Fruit fly (Drosophila melanogaster) whole organism, embryonic: ENCODE data around the gene Taf10.

Source experiments
- Bdp1 ChIP-seq: fragments of 200-800 bp; sonication (Bioruptor generic); optimal IDR thresholded peaks from 3 replicates; lab custom pipeline; 2016; ENCODE audit warnings: missing biosample characterization, missing genetic modification characterization
- CG10274 ChIP-seq: fragments of 200-800 bp; sonication (Bioruptor generic); optimal IDR thresholded peaks from 3 replicates; lab custom pipeline; 2017; ENCODE audit warnings: missing biosample characterization, mild to moderate bottlenecking, missing genetic modification characterization
- CG11247 ChIP-seq: fragments of 200-800 bp; sonication (Bioruptor generic); IDR thresholded peaks from 2 replicates; pipeline ENCODE4 v1.3.6; 2022; ENCODE audit warnings: missing biosample characterization, missing genetic modification characterization
- CG11456 ChIP-seq: fragments of 200-800 bp; sonication (Bioruptor generic); IDR thresholded peaks from 3 replicates; pipeline ENCODE4 v1.3.6; 2022; ENCODE audit warnings: missing biosample characterization, missing genetic modification characterization
- CG13287 ChIP-seq: fragments of 200-800 bp; sonication (Bioruptor generic); IDR thresholded peaks from 2 replicates; pipeline ENCODE4 v1.3.6; 2022; ENCODE audit warnings: missing biosample characterization, missing genetic modification characterization; ENCODE audit not compliant: partially characterized antibody
- CG14050 ChIP-seq: fragments of 200-800 bp; sonication (Bioruptor generic); IDR thresholded peaks from 3 replicates; pipeline ENCODE4 v1.3.6; 2022; ENCODE audit warnings: missing biosample characterization, missing genetic modification characterization
- CG14667 ChIP-seq: fragments of 200-800 bp; sonication (Bioruptor generic); IDR thresholded peaks from 2 replicates; pipeline ENCODE4 v1.3.6; 2022; ENCODE audit warnings: missing biosample characterization, missing genetic modification characterization
- CG15073 ChIP-seq: fragments of 200-800 bp; sonication (Bioruptor generic); optimal IDR thresholded peaks from 2 replicates; lab custom pipeline; 2016; ENCODE audit warnings: missing biosample characterization, missing genetic modification characterization
- CG17359 ChIP-seq: fragments of 200-800 bp; sonication (Bioruptor generic); optimal IDR thresholded peaks from 3 replicates; lab custom pipeline; 2018; ENCODE audit warnings: missing biosample characterization, mild to moderate bottlenecking, missing genetic modification characterization, moderate library complexity
- CG1832 ChIP-seq: fragments of 200-800 bp; sonication (Bioruptor generic); optimal IDR thresholded peaks from 2 replicates; lab custom pipeline; 2017; ENCODE audit warnings: missing biosample characterization, mild to moderate bottlenecking, missing genetic modification characterization, inconsistent platforms
- CG18764 ChIP-seq: fragments of 200-800 bp; sonication (Bioruptor generic); optimal IDR thresholded peaks from 3 replicates; lab custom pipeline; 2016; ENCODE audit warnings: missing biosample characterization, missing genetic modification characterization
- CG2116 ChIP-seq: fragments of 200-800 bp; sonication (Bioruptor generic); optimal IDR thresholded peaks from 3 replicates; lab custom pipeline; 2018; ENCODE audit warnings: missing biosample characterization, mild to moderate bottlenecking, missing genetic modification characterization
- CG34376 ChIP-seq: fragments of 200-800 bp; sonication (Bioruptor generic); optimal IDR thresholded peaks from 2 replicates; lab custom pipeline; 2018; ENCODE audit warnings: missing biosample characterization, mild to moderate bottlenecking, missing genetic modification characterization
- CG4854 ChIP-seq: fragments of 200-800 bp; sonication (Bioruptor generic); optimal IDR thresholded peaks from 2 replicates; lab custom pipeline; 2016; ENCODE audit warnings: missing biosample characterization, missing genetic modification characterization, inconsistent platforms
- CG5180 ChIP-seq: fragments of 200-800 bp; sonication (Bioruptor generic); optimal IDR thresholded peaks from 3 replicates; lab custom pipeline; 2017; ENCODE audit warnings: missing biosample characterization, missing genetic modification characterization, mild to moderate bottlenecking, moderate library complexity, missing genetic modification reagents
- CG6175 ChIP-seq: fragments of 200-800 bp; sonication (Bioruptor generic); IDR thresholded peaks from 3 replicates; pipeline ENCODE4 v1.3.6; 2022; ENCODE audit warnings: missing biosample characterization, missing genetic modification characterization
- CG6654 ChIP-seq: fragments of 200-800 bp; sonication (Bioruptor generic); optimal IDR thresholded peaks from 2 replicates; lab custom pipeline; 2017; ENCODE audit warnings: missing biosample characterization, mild to moderate bottlenecking, missing genetic modification characterization
- CG6791 ChIP-seq: fragments of 200-800 bp; sonication (Bioruptor generic); IDR thresholded peaks from 3 replicates; pipeline ENCODE4 v1.3.6; 2022; ENCODE audit warnings: missing biosample characterization, missing genetic modification characterization; ENCODE audit not compliant: partially characterized antibody
- CG7987 ChIP-seq: fragments of 200-800 bp; sonication (Bioruptor generic); optimal IDR thresholded peaks from 2 replicates; lab custom pipeline; 2018; ENCODE audit warnings: missing biosample characterization, mild to moderate bottlenecking, missing genetic modification characterization, moderate library complexity
- Deaf1 ChIP-seq: fragments of 200-800 bp; optimal IDR thresholded peaks from 3 replicates; lab custom pipeline; 2019; ENCODE audit warnings: missing biosample characterization, mild to moderate bottlenecking, missing genetic modification characterization, moderate library complexity
- E2f1 ChIP-seq: fragments of 200-800 bp; sonication (Bioruptor generic); IDR thresholded peaks from 2 replicates; pipeline ENCODE4 v1.3.6; 2022; ENCODE audit warnings: missing biosample characterization, missing genetic modification characterization
- Ets65A ChIP-seq: fragments of 200-800 bp; sonication (Bioruptor generic); peaks from one replicate; lab custom pipeline; 2016; ENCODE audit warnings: missing biosample characterization, missing genetic modification characterization
- MESR4 ChIP-seq: fragments of 200-800 bp; sonication (Bioruptor generic); optimal IDR thresholded peaks from 2 replicates; lab custom pipeline; 2018; ENCODE audit warnings: missing biosample characterization, mild to moderate bottlenecking, missing genetic modification characterization, moderate library complexity
- Max ChIP-seq: fragments of 200-800 bp; sonication (Bioruptor generic); optimal IDR thresholded peaks from 2 replicates; lab custom pipeline; 2016; ENCODE audit warnings: missing biosample characterization, mild to moderate bottlenecking, missing genetic modification characterization
- Med ChIP-seq: fragments of 200-800 bp; sonication (Bioruptor generic); peaks from one replicate; lab custom pipeline; 2016; ENCODE audit warnings: missing biosample characterization, missing genetic modification characterization, mild to moderate bottlenecking, inconsistent platforms, moderate library complexity
- Meics ChIP-seq: fragments of 200-800 bp; sonication (Bioruptor generic); optimal IDR thresholded peaks from 2 replicates; lab custom pipeline; 2017; ENCODE audit warnings: missing biosample characterization, mild to moderate bottlenecking, missing genetic modification characterization
- Nf-YB ChIP-seq: fragments of 200-800 bp; sonication (Bioruptor generic); optimal IDR thresholded peaks from 3 replicates; lab custom pipeline; 2019; ENCODE audit warnings: missing biosample characterization, mild to moderate bottlenecking, missing genetic modification characterization, moderate library complexity
- Pdp1 ChIP-seq, 2 experiments: fragments of 200-800 bp; sonication (Bioruptor generic); optimal IDR thresholded peaks; 3 replicates each; lab custom pipeline; 2016; ENCODE audit warnings: missing biosample characterization in 2 of 2, missing genetic modification characterization in 2 of 2, mild to moderate bottlenecking in 1 of 2, moderate library complexity in 1 of 2
- amos ChIP-seq: fragments of 200-800 bp; sonication (Bioruptor generic); IDR thresholded peaks from 2 replicates; pipeline ENCODE4 v1.3.6; 2022; ENCODE audit warnings: missing biosample characterization, missing genetic modification characterization; ENCODE audit not compliant: partially characterized antibody
- caup ChIP-seq: fragments of 200-800 bp; sonication (Bioruptor generic); optimal IDR thresholded peaks from 3 replicates; lab custom pipeline; 2017; ENCODE audit warnings: missing biosample characterization, mild to moderate bottlenecking, missing genetic modification characterization, moderate library complexity; ENCODE audit not compliant: severe bottlenecking
- chif ChIP-seq, 2 experiments: fragments of 200-800 bp; sonication (Bioruptor generic); optimal IDR thresholded peaks; 3 replicates each; lab custom pipeline; 2016; ENCODE audit warnings: missing biosample characterization in 2 of 2, missing genetic modification characterization in 2 of 2
- chinmo ChIP-seq: fragments of 200-800 bp; sonication (Bioruptor generic); IDR thresholded peaks from 4 replicates; pipeline ENCODE4 v1.3.6; 2022; ENCODE audit warnings: missing biosample characterization, missing genetic modification characterization; ENCODE audit not compliant: partially characterized antibody
- chm ChIP-seq: fragments of 200-800 bp; sonication (Bioruptor generic); IDR thresholded peaks from 2 replicates; pipeline ENCODE4 v1.3.6; 2022; ENCODE audit warnings: missing biosample characterization, missing genetic modification characterization
- dan ChIP-seq: fragments of 200-800 bp; sonication (Bioruptor generic); IDR thresholded peaks from 2 replicates; pipeline ENCODE4 v1.3.6; 2022; ENCODE audit warnings: missing biosample characterization, missing genetic modification characterization
- exex ChIP-seq: fragments of 200-800 bp; sonication (Bioruptor generic); optimal IDR thresholded peaks from 4 replicates; lab custom pipeline; 2018; ENCODE audit warnings: missing biosample characterization, mild to moderate bottlenecking, missing genetic modification characterization, moderate library complexity
- grn ChIP-seq: fragments of 200-800 bp; sonication (Bioruptor generic); optimal IDR thresholded peaks from 3 replicates; lab custom pipeline; 2017; ENCODE audit warnings: missing biosample characterization, missing genetic modification characterization
- gsb-n ChIP-seq: fragments of 200-800 bp; sonication (Bioruptor generic); optimal IDR thresholded peaks from 3 replicates; lab custom pipeline; 2018; ENCODE audit warnings: missing biosample characterization, mild to moderate bottlenecking, missing genetic modification characterization
- her ChIP-seq: fragments of 200-800 bp; sonication (Bioruptor generic); optimal IDR thresholded peaks from 2 replicates; lab custom pipeline; 2016; ENCODE audit warnings: missing biosample characterization, missing genetic modification characterization
- inv ChIP-seq: fragments of 200-800 bp; sonication (Bioruptor generic); IDR thresholded peaks from 2 replicates; pipeline ENCODE4 v1.3.6; 2022; ENCODE audit warnings: missing biosample characterization, missing genetic modification characterization; ENCODE audit not compliant: partially characterized antibody
- jing ChIP-seq: fragments of 200-800 bp; sonication (Bioruptor generic); optimal IDR thresholded peaks from 2 replicates; lab custom pipeline; 2018; ENCODE audit warnings: missing biosample characterization, mild to moderate bottlenecking, missing genetic modification characterization
- knrl ChIP-seq: fragments of 200-800 bp; sonication (Bioruptor generic); IDR thresholded peaks from 3 replicates; pipeline ENCODE4 v1.3.6; 2022; ENCODE audit warnings: missing biosample characterization, missing genetic modification characterization; ENCODE audit not compliant: partially characterized antibody
- lab ChIP-seq: fragments of 200-800 bp; sonication (Bioruptor generic); optimal IDR thresholded peaks from 3 replicates; lab custom pipeline; 2017; ENCODE audit warnings: missing biosample characterization, missing genetic modification characterization, mild to moderate bottlenecking, moderate library complexity, missing genetic modification reagents
- luna ChIP-seq: fragments of 200-800 bp; sonication (Bioruptor generic); optimal IDR thresholded peaks from 2 replicates; lab custom pipeline; 2016; ENCODE audit warnings: missing biosample characterization, missing genetic modification characterization
- mirr ChIP-seq: fragments of 200-800 bp; sonication (Bioruptor generic); optimal IDR thresholded peaks from 3 replicates; lab custom pipeline; 2018; ENCODE audit warnings: missing biosample characterization, mild to moderate bottlenecking, missing genetic modification characterization
- row ChIP-seq: fragments of 200-800 bp; sonication (Bioruptor generic); IDR thresholded peaks from 3 replicates; pipeline ENCODE4 v1.3.6; 2022; ENCODE audit warnings: missing biosample characterization, missing genetic modification characterization
- sens ChIP-seq: fragments of 200-800 bp; sonication (Bioruptor generic); peaks from one replicate; lab custom pipeline; 2016; ENCODE audit warnings: missing biosample characterization, missing genetic modification characterization
- sug ChIP-seq: fragments of 200-800 bp; optimal IDR thresholded peaks from 2 replicates; lab custom pipeline; 2019; ENCODE audit warnings: missing biosample characterization, mild to moderate bottlenecking, missing genetic modification characterization, moderate library complexity

Taf10 gene

dm6 chr2L:2807597-2807996 lies 39.9 kb downstream of the Taf10 start:
- TF ChIP-seq her (no peak), CG14667 (GFP tag; lab: Robert Waterston, UW) (no peak), mirr (GFP tag; lab: Kevin White, UChicago) (peak; percentile 42), CG15073 (no peak), dan (GFP tag; lab: Robert Waterston, UW) (no peak), chm (GFP tag; lab: Robert Waterston, UW) (no peak), E2f1 (GFP tag; lab: Robert Waterston, UW) (no peak), CG6654 (GFP tag; lab: Kevin White, UChicago) (no peak), CG34376 (peak; percentile 64), grn (GFP tag; lab: Kevin White, UChicago) (peak; percentile 10), row (no peak), sens (GFP tag; lab: Kevin White, UChicago) (peak; percentile 13), CG18764 (GFP tag; lab: Kevin White, UChicago) (no peak), CG17359 (tag; lab: Kevin White, UChicago) (no peak), CG11456 (GFP tag; lab: Robert Waterston, UW) (no peak), exex (tag; lab: Kevin White, UChicago) (peak; percentile 78), Max (GFP tag; lab: Kevin White, UChicago) (no peak), sug (tag; lab: Kevin White, UChicago) (peak; percentile 58), Med (GFP tag; lab: Kevin White, UChicago) (no peak), chif (GFP tag; optimal IDR thresholded peaks at IDR 0.05; lab: Kevin White, UChicago) (no peak), CG7987 (GFP tag; lab: Kevin White, UChicago) (peak; percentile 7), gsb-n (tag; lab: Kevin White, UChicago) (peak; percentile 53), CG1832 (GFP tag; lab: Kevin White, UChicago) (no peak), luna (no peak)
- TF ChIP-seq, all 482 proteins: peak for 8

- 0 out of 4 replicates have a peak, but pooled peaks have one; percentile 43 for TF ChIP-seq chinmo (GFP tag; lab: Robert Waterston, UW)
- TF ChIP-seq Med (GFP tag; lab: Kevin White, UChicago), result peak; percentile 58
- TF ChIP-seq CG6175 (GFP tag; lab: Robert Waterston, UW), result 0 out of 3 replicates have a peak, but pooled peaks have one; percentile 15
- TF ChIP-seq sug (tag; lab: Kevin White, UChicago), result peak; percentile 90
- TF ChIP-seq MESR4 (GFP tag; lab: Kevin White, UChicago), result no peak
- peak; percentile 44 for TF ChIP-seq Nf-YB
- no peak for TF ChIP-seq inv (GFP tag; lab: Robert Waterston, UW)
- peak in 1 of 2 experiments; percentile 33 for TF ChIP-seq Pdp1 (GFP tag; optimal IDR thresholded peaks at IDR 0.05; lab: Kevin White, UChicago)
- peak; percentile 13; the same call in 1 of the 2 replicates for TF ChIP-seq amos (GFP tag; lab: Robert Waterston, UW)
- peak; percentile 56; the same call in 2 of the 3 replicates for TF ChIP-seq CG14050
- peak; percentile 99 for TF ChIP-seq Deaf1
- no peak for TF ChIP-seq Bdp1 (GFP tag; lab: Kevin White, UChicago)
- peak; percentile 37; the same call in 1 of the 2 replicates for TF ChIP-seq CG13287 (GFP tag; lab: Robert Waterston, UW)
- TF ChIP-seq CG5180 (GFP tag; lab: Kevin White, UChicago), result peak; percentile 95
- TF ChIP-seq CG2116, result no peak
- TF ChIP-seq CG34376, result peak; percentile 42
- TF ChIP-seq CG11247, result no peak
- TF ChIP-seq CG6791 (GFP tag; lab: Robert Waterston, UW), result 0 out of 3 replicates have a peak, but pooled peaks have one; percentile 25
- TF ChIP-seq lab (GFP tag; lab: Kevin White, UChicago), result peak; percentile 75
- TF ChIP-seq jing (GFP tag; lab: Kevin White, UChicago), result peak; percentile 55
- TF ChIP-seq Ets65A (GFP tag; lab: Kevin White, UChicago), result no peak
- TF ChIP-seq CG4854 (GFP tag; lab: Kevin White, UChicago), result no peak
- peak; percentile 17 for TF ChIP-seq caup
- TF ChIP-seq CG10274 (GFP tag; lab: Kevin White, UChicago), result no peak
- no peak for TF ChIP-seq Meics
- TF ChIP-seq knrl, result 0 out of 3 replicates have a peak, but pooled peaks have one; percentile 21
Observed at dm6 chr2L:2808038-2808699, 40.5 kb downstream of the Taf10 start.
